Fruit fly (Drosophila melanogaster) whole organism, embryonic: Measurements from ENCODE around the gene Phb1.

Source experiments
- CG10565 ChIP-seq: fragments of 200-800 bp; sonication (Bioruptor generic); optimal IDR thresholded peaks from 3 replicates; lab custom pipeline; 2016; ENCODE audit warnings: missing biosample characterization, mild to moderate bottlenecking, missing genetic modification characterization
- CG11247 ChIP-seq: fragments of 200-800 bp; sonication (Bioruptor generic); IDR thresholded peaks from 2 replicates; pipeline ENCODE4 v1.3.6; 2022; ENCODE audit warnings: missing biosample characterization, missing genetic modification characterization
- CG12155 ChIP-seq: fragments of 200-800 bp; sonication (Bioruptor generic); optimal IDR thresholded peaks from 3 replicates; lab custom pipeline; 2016; ENCODE audit warnings: missing biosample characterization, missing genetic modification characterization
- CG12299 ChIP-seq: fragments of 200-800 bp; sonication (Bioruptor generic); optimal IDR thresholded peaks from 2 replicates; lab custom pipeline; 2018; ENCODE audit warnings: missing biosample characterization, mild to moderate bottlenecking, missing genetic modification characterization
- CG12769 ChIP-seq: fragments of 200-800 bp; sonication (Bioruptor generic); optimal IDR thresholded peaks from 2 replicates; lab custom pipeline; 2019; ENCODE audit warnings: missing biosample characterization, mild to moderate bottlenecking, missing genetic modification characterization, moderate library complexity
- CG12942 ChIP-seq: fragments of 200-800 bp; sonication (Bioruptor generic); optimal IDR thresholded peaks from 3 replicates; lab custom pipeline; 2016; ENCODE audit warnings: missing biosample characterization, missing genetic modification characterization
- CG13775 ChIP-seq: fragments of 200-800 bp; sonication (Bioruptor generic); optimal IDR thresholded peaks from 3 replicates; lab custom pipeline; 2017; ENCODE audit warnings: missing biosample characterization, mild to moderate bottlenecking, missing genetic modification characterization
- CG14014 ChIP-seq: fragments of 200-800 bp; sonication (Bioruptor generic); IDR thresholded peaks from 2 replicates; pipeline ENCODE4 v1.3.6; 2022; ENCODE audit warnings: missing biosample characterization, missing genetic modification characterization
- CG16815 ChIP-seq: fragments of 200-800 bp; sonication (Bioruptor generic); optimal IDR thresholded peaks from 3 replicates; lab custom pipeline; 2017; ENCODE audit warnings: missing biosample characterization, mild to moderate bottlenecking, missing genetic modification characterization
- CG17359 ChIP-seq: fragments of 200-800 bp; sonication (Bioruptor generic); optimal IDR thresholded peaks from 3 replicates; lab custom pipeline; 2018; ENCODE audit warnings: missing biosample characterization, mild to moderate bottlenecking, missing genetic modification characterization, moderate library complexity
- CG17612 ChIP-seq: fragments of 200-800 bp; sonication (Bioruptor generic); IDR thresholded peaks from 2 replicates; pipeline ENCODE4 v1.3.6; 2022; ENCODE audit warnings: missing biosample characterization, missing genetic modification characterization
- CG30403 ChIP-seq: fragments of 200-800 bp; sonication (Bioruptor generic); optimal IDR thresholded peaks from 3 replicates; lab custom pipeline; 2016; ENCODE audit warnings: missing biosample characterization, missing genetic modification characterization
- CG43689 ChIP-seq: fragments of 200-800 bp; sonication (Bioruptor generic); IDR thresholded peaks from 2 replicates; pipeline ENCODE4 v1.3.6; 2022; ENCODE audit warnings: missing biosample characterization, missing genetic modification characterization
- CG6175 ChIP-seq: fragments of 200-800 bp; sonication (Bioruptor generic); IDR thresholded peaks from 3 replicates; pipeline ENCODE4 v1.3.6; 2022; ENCODE audit warnings: missing biosample characterization, missing genetic modification characterization
- CG6654 ChIP-seq: fragments of 200-800 bp; sonication (Bioruptor generic); optimal IDR thresholded peaks from 2 replicates; lab custom pipeline; 2017; ENCODE audit warnings: missing biosample characterization, mild to moderate bottlenecking, missing genetic modification characterization
- CG6854 ChIP-seq: fragments of 200-800 bp; sonication (Bioruptor generic); optimal IDR thresholded peaks from 3 replicates; lab custom pipeline; 2017; ENCODE audit warnings: missing biosample characterization, mild to moderate bottlenecking, missing genetic modification characterization
- CG7963 ChIP-seq: fragments of 200-800 bp; sonication (Bioruptor generic); IDR thresholded peaks from 3 replicates; pipeline ENCODE4 v1.3.6; 2022; ENCODE audit warnings: missing biosample characterization, missing genetic modification characterization; ENCODE audit not compliant: partially characterized antibody
- CG8290 ChIP-seq, 3 experiments: fragments of 200-800 bp; sonication (Bioruptor generic); optimal IDR thresholded peaks; 2 replicates each; lab custom pipeline; 2016 to 2019; ENCODE audit warnings: missing biosample characterization in 3 of 3, missing genetic modification characterization in 3 of 3, mild to moderate bottlenecking in 2 of 3, moderate library complexity in 1 of 3
- CG8924 ChIP-seq: fragments of 200-800 bp; optimal IDR thresholded peaks from 3 replicates; lab custom pipeline; 2019; ENCODE audit warnings: missing biosample characterization, mild to moderate bottlenecking, missing genetic modification characterization, moderate library complexity
- Dip2 ChIP-seq: fragments of 200-800 bp; sonication (Bioruptor generic); IDR thresholded peaks from 2 replicates; pipeline ENCODE4 v1.3.6; 2022; ENCODE audit warnings: missing biosample characterization, missing genetic modification characterization
- Doc2 ChIP-seq: fragments of 200-800 bp; sonication (Bioruptor generic); IDR thresholded peaks from 2 replicates; pipeline ENCODE4 v1.3.6; 2022; ENCODE audit warnings: missing biosample characterization, missing genetic modification characterization
- Fer3 ChIP-seq: fragments of 200-800 bp; sonication (Bioruptor generic); optimal IDR thresholded peaks from 2 replicates; lab custom pipeline; 2018; ENCODE audit warnings: missing biosample characterization, mild to moderate bottlenecking, missing genetic modification characterization, moderate library complexity
- Gsc ChIP-seq: fragments of 200-800 bp; sonication (Bioruptor generic); IDR thresholded peaks from 2 replicates; pipeline ENCODE4 v1.3.6; 2022; ENCODE audit warnings: missing biosample characterization, missing genetic modification characterization
- HLH54F ChIP-seq: fragments of 200-800 bp; sonication (Bioruptor generic); optimal IDR thresholded peaks from 3 replicates; lab custom pipeline; 2016; ENCODE audit warnings: missing biosample characterization, missing genetic modification characterization
- Hmx ChIP-seq: fragments of 200-800 bp; sonication (Bioruptor generic); optimal IDR thresholded peaks from 2 replicates; lab custom pipeline; 2016; ENCODE audit warnings: missing biosample characterization, missing genetic modification characterization
- Kr ChIP-seq: fragments of 200-800 bp; sonication (Bioruptor generic); optimal IDR thresholded peaks from 2 replicates; lab custom pipeline; 2017; ENCODE audit warnings: missing biosample characterization, mild to moderate bottlenecking, missing genetic modification characterization
- MESR4 ChIP-seq: fragments of 200-800 bp; sonication (Bioruptor generic); optimal IDR thresholded peaks from 2 replicates; lab custom pipeline; 2018; ENCODE audit warnings: missing biosample characterization, mild to moderate bottlenecking, missing genetic modification characterization, moderate library complexity
- Neu2 ChIP-seq: fragments of 200-800 bp; sonication (Bioruptor generic); optimal IDR thresholded peaks from 3 replicates; lab custom pipeline; 2016; ENCODE audit warnings: missing biosample characterization, missing genetic modification characterization, borderline replicate concordance
- Nf-YB ChIP-seq: fragments of 200-800 bp; sonication (Bioruptor generic); optimal IDR thresholded peaks from 3 replicates; lab custom pipeline; 2019; ENCODE audit warnings: missing biosample characterization, mild to moderate bottlenecking, missing genetic modification characterization, moderate library complexity
- Oli ChIP-seq: fragments of 200-800 bp; sonication (Bioruptor generic); optimal IDR thresholded peaks from 2 replicates; lab custom pipeline; 2018; ENCODE audit warnings: missing biosample characterization, mild to moderate bottlenecking, missing genetic modification characterization, moderate library complexity
- Rx ChIP-seq: fragments of 200-800 bp; sonication (Bioruptor generic); IDR thresholded peaks from 2 replicates; pipeline ENCODE4 v1.3.6; 2022; ENCODE audit warnings: missing biosample characterization, missing genetic modification characterization
- ara ChIP-seq: fragments of 200-800 bp; sonication (Bioruptor generic); IDR thresholded peaks from 2 replicates; pipeline ENCODE4 v1.3.6; 2022; ENCODE audit warnings: missing biosample characterization, missing genetic modification characterization
- cad ChIP-seq: fragments of >200 bp; optimal IDR thresholded peaks from 2 replicates; lab custom pipeline; 2017; ENCODE audit warnings: missing biosample characterization, missing genetic modification characterization
- cato ChIP-seq: fragments of 200-800 bp; sonication (Bioruptor generic); optimal IDR thresholded peaks from 2 replicates; lab custom pipeline; 2016; ENCODE audit warnings: missing biosample characterization, missing genetic modification characterization, borderline replicate concordance
- crol ChIP-seq: fragments of 200-800 bp; sonication (Bioruptor generic); IDR thresholded peaks from 2 replicates; pipeline ENCODE4 v1.3.6; 2022; ENCODE audit warnings: missing biosample characterization, missing genetic modification characterization
- dpn ChIP-seq, 2 experiments: fragments of 200-800 bp; sonication (Bioruptor generic); optimal IDR thresholded peaks; 3 replicates each; lab custom pipeline; 2016; ENCODE audit warnings: missing biosample characterization in 2 of 2, missing genetic modification characterization in 2 of 2
- dysf ChIP-seq: fragments of 200-800 bp; sonication (Bioruptor generic); IDR thresholded peaks from 3 replicates; pipeline ENCODE4 v1.3.6; 2022; ENCODE audit warnings: missing biosample characterization, missing genetic modification characterization
- grau ChIP-seq: fragments of 200-800 bp; optimal IDR thresholded peaks from 3 replicates; lab custom pipeline; 2019; ENCODE audit warnings: missing biosample characterization, mild to moderate bottlenecking, missing genetic modification characterization, moderate library complexity
- gsb-n ChIP-seq: fragments of 200-800 bp; sonication (Bioruptor generic); optimal IDR thresholded peaks from 3 replicates; lab custom pipeline; 2018; ENCODE audit warnings: missing biosample characterization, mild to moderate bottlenecking, missing genetic modification characterization
- nom ChIP-seq: fragments of 200-800 bp; sonication (Bioruptor generic); optimal IDR thresholded peaks from 2 replicates; lab custom pipeline; 2017; ENCODE audit warnings: missing biosample characterization, missing genetic modification characterization, mild to moderate bottlenecking, moderate library complexity, missing genetic modification reagents
- org-1 ChIP-seq: fragments of 200-800 bp; sonication (Bioruptor generic); optimal IDR thresholded peaks from 2 replicates; lab custom pipeline; 2017; ENCODE audit warnings: missing biosample characterization, missing genetic modification characterization
- phol ChIP-seq: fragments of 200-800 bp; sonication (Bioruptor generic); optimal IDR thresholded peaks from 3 replicates; lab custom pipeline; 2018; ENCODE audit warnings: missing biosample characterization, mild to moderate bottlenecking, missing genetic modification characterization, moderate library complexity
- row ChIP-seq: fragments of 200-800 bp; sonication (Bioruptor generic); IDR thresholded peaks from 3 replicates; pipeline ENCODE4 v1.3.6; 2022; ENCODE audit warnings: missing biosample characterization, missing genetic modification characterization
- run ChIP-seq: fragments of 200-800 bp; sonication (Bioruptor generic); optimal IDR thresholded peaks from 3 replicates; lab custom pipeline; 2018; ENCODE audit warnings: missing biosample characterization, mild to moderate bottlenecking, missing genetic modification characterization
- tap ChIP-seq: fragments of 200-800 bp; optimal IDR thresholded peaks from 3 replicates; lab custom pipeline; 2019; ENCODE audit warnings: missing biosample characterization, mild to moderate bottlenecking, missing genetic modification characterization, moderate library complexity
- tgo ChIP-seq: fragments of 200-800 bp; sonication (Bioruptor generic); IDR thresholded peaks from 3 replicates; pipeline ENCODE4 v1.3.6; 2022; ENCODE audit warnings: missing biosample characterization, missing genetic modification characterization
- twi ChIP-seq: fragments of 200-800 bp; optimal IDR thresholded peaks from 2 replicates; lab custom pipeline; 2019; ENCODE audit warnings: missing biosample characterization, mild to moderate bottlenecking, missing genetic modification characterization, moderate library complexity
- tx ChIP-seq: fragments of 200-800 bp; sonication (Bioruptor generic); optimal IDR thresholded peaks from 2 replicates; lab custom pipeline; 2016; ENCODE audit warnings: missing biosample characterization, missing genetic modification characterization
- usp ChIP-seq: fragments of >200 bp; optimal IDR thresholded peaks from 2 replicates; lab custom pipeline; 2017; ENCODE audit warnings: missing biosample characterization, missing genetic modification characterization
- wek ChIP-seq: fragments of 200-800 bp; sonication (Bioruptor generic); optimal IDR thresholded peaks from 3 replicates; lab custom pipeline; 2018; ENCODE audit warnings: missing biosample characterization, mild to moderate bottlenecking, missing genetic modification characterization, moderate library complexity
- wor ChIP-seq: fragments of 200-800 bp; sonication (Bioruptor generic); IDR thresholded peaks from 2 replicates; pipeline ENCODE4 v1.3.6; 2022; ENCODE audit warnings: missing biosample characterization, missing genetic modification characterization
- zfh1 ChIP-seq: fragments of 200-800 bp; sonication (Bioruptor generic); IDR thresholded peaks from 3 replicates; pipeline ENCODE4 v1.3.6; 2022; ENCODE audit warnings: missing biosample characterization, missing genetic modification characterization

The Phb1 gene

DNA sequence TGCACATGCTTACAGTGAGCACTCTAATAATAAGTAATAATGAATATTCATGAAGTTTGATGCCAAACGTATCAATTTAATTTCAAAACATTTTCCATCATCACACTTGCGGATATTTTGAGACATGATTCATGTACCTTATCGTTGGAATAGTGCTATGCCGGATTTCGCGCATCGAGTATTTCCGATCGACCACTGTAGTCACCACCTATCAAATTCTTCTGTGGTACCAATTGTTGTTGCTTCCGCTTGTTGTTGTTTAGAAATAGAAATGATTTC, 17.3 kb upstream of the Phb1 start (continued):
- TF ChIP-seq twi (tag; lab: Kevin White, UChicago) = no peak
- TF ChIP-seq nom (GFP tag; lab: Kevin White, UChicago) = no peak
- no peak for TF ChIP-seq Hmx (GFP tag; lab: Kevin White, UChicago)
- peak; percentile 53 for TF ChIP-seq dysf (GFP tag; lab: Robert Waterston, UW)
- TF ChIP-seq CG17359 (tag; lab: Kevin White, UChicago) = peak; percentile 15
- no peak for TF ChIP-seq crol (GFP tag; lab: Robert Waterston, UW)
- TF ChIP-seq CG12299 = no peak
- no peak for TF ChIP-seq CG12942 (GFP tag; lab: Kevin White, UChicago)
- TF ChIP-seq phol (tag; lab: Kevin White, UChicago) = peak; percentile 13
- no peak for TF ChIP-seq gsb-n (tag; lab: Kevin White, UChicago)
- TF ChIP-seq CG8290 (GFP tag; optimal IDR thresholded peaks at IDR 0.05; lab: Kevin White, UChicago) = no peak
- TF ChIP-seq CG8290 (tag; optimal IDR thresholded peaks at IDR 0.05; lab: Kevin White, UChicago) = peak in 1 of 2 experiments; percentile 76
- no peak for TF ChIP-seq CG43689 (GFP tag; lab: Robert Waterston, UW)
- TF ChIP-seq CG14014 (GFP tag; lab: Robert Waterston, UW) = no peak
- TF ChIP-seq HLH54F = peak; percentile 29
- no peak for TF ChIP-seq Rx
- no peak for TF ChIP-seq CG6854 (GFP tag; lab: Kevin White, UChicago)
- TF ChIP-seq ara (GFP tag; lab: Robert Waterston, UW) = no peak
- peak; percentile 1 for TF ChIP-seq tx (GFP tag; lab: Kevin White, UChicago)
- no peak for TF ChIP-seq Gsc (GFP tag; lab: Robert Waterston, UW)
- no peak for TF ChIP-seq cato (GFP tag; lab: Kevin White, UChicago)
- TF ChIP-seq Fer3 (tag; lab: Kevin White, UChicago) = peak; percentile 9
- no peak for TF ChIP-seq Kr (GFP tag; lab: Kevin White, UChicago)
- no peak for TF ChIP-seq CG6175 (GFP tag; lab: Robert Waterston, UW)
- peak; percentile 3 for TF ChIP-seq CG13775 (GFP tag; lab: Kevin White, UChicago)
- TF ChIP-seq cad (GFP tag; lab: Kevin White, UChicago) = no peak
- no peak for TF ChIP-seq usp
- TF ChIP-seq grau (tag; lab: Kevin White, UChicago) = peak; percentile 90
- no peak for TF ChIP-seq MESR4 (GFP tag; lab: Kevin White, UChicago)
- TF ChIP-seq CG16815 (GFP tag; lab: Kevin White, UChicago) = peak; percentile 44
- no peak for TF ChIP-seq wor (GFP tag; lab: Robert Waterston, UW)
- no peak for TF ChIP-seq Nf-YB (GFP tag; lab: Kevin White, UChicago)
- TF ChIP-seq CG7963 (GFP tag; lab: Robert Waterston, UW) = no peak
- no peak for TF ChIP-seq zfh1
- no peak for TF ChIP-seq wek (GFP tag; lab: Kevin White, UChicago)
- TF ChIP-seq Oli (tag; lab: Kevin White, UChicago) = peak; percentile 1
- TF ChIP-seq CG17612 = no peak
- TF ChIP-seq row (GFP tag; lab: Robert Waterston, UW) = peak; percentile 66
- TF ChIP-seq CG12155 (GFP tag; lab: Kevin White, UChicago) = peak; percentile 24
- peak; percentile 29; the same call in 2 of the 3 replicates for TF ChIP-seq tgo (GFP tag; lab: Robert Waterston, UW)
- peak; percentile 18 for TF ChIP-seq CG30403 (GFP tag; lab: Kevin White, UChicago)
- TF ChIP-seq CG10565 (GFP tag; lab: Kevin White, UChicago) = no peak
- peak; percentile 4 for TF ChIP-seq org-1 (GFP tag; lab: Kevin White, UChicago)
- TF ChIP-seq Doc2 (GFP tag; lab: Robert Waterston, UW) = no peak
- no peak for TF ChIP-seq run (tag; lab: Kevin White, UChicago)
- peak; percentile 42 for TF ChIP-seq CG8924
- peak; percentile 71 for TF ChIP-seq CG12769 (tag; lab: Kevin White, UChicago)
- TF ChIP-seq CG11247 (GFP tag; lab: Robert Waterston, UW) = no peak
- no peak for TF ChIP-seq tap (tag; lab: Kevin White, UChicago)
- TF ChIP-seq dpn (GFP tag; optimal IDR thresholded peaks at IDR 0.05; lab: Kevin White, UChicago) = peak in 1 of 2 experiments; percentile 0
- TF ChIP-seq CG6654 (GFP tag; lab: Kevin White, UChicago) = no peak
- TF ChIP-seq Dip2 (GFP tag; lab: Robert Waterston, UW) = no peak
- TF ChIP-seq Neu2 (GFP tag; lab: Kevin White, UChicago) = no peak
